Worm (Caenorhabditis elegans): ENCODE measurements around the gene mes-4.

mes-4 gene

DNA sequence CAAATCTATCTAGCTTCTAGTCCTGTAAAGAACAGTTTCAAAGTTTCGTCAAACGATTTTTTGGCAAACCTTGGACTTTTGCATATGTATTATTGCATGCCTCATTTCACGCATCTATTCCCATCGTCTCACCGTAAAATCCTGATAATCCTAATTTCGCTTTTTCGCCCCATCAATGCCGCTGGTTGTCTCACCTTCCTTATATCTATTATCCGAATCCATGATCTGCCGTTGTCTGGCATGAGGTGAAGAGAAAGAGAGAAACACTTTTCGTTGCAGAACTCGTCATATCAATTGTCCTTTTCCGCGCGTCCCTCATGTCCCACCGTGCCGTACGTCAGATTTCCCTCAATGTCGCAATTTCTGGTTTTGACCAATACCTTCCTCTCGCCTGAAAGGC, 22.8 kb downstream of the mes-4 start, which contains the start of gene cut-2:
cut-2 (plus strand) TSS at position 365 of the 400 bp plus-strand sequence.
- TF ChIP-seq nhr-237 (tag; optimal IDR thresholded peaks at IDR 0.05) = no peak
- TF ChIP-seq elt-1 (tag; optimal IDR thresholded peaks at IDR 0.05; ENCODE audit: borderline replicate concordance, insufficient read depth) = peak; percentile 71
- TF ChIP-seq blmp-1 (tag; optimal IDR thresholded peaks at IDR 0.05) = peak; percentile 41
- TF ChIP-seq mep-1 (tag; optimal IDR thresholded peaks at IDR 0.05) = no peak
- TF ChIP-seq lin-32 (GFP tag; optimal IDR thresholded peaks at IDR 0.05) = no peak
- no peak for TF ChIP-seq bed-3 (GFP tag; optimal IDR thresholded peaks at IDR 0.05)
- TF ChIP-seq M03D4.4 (tag; optimal IDR thresholded peaks at IDR 0.05) = no peak
- no peak for TF ChIP-seq drap-1 (GFP tag; optimal IDR thresholded peaks at IDR 0.05)
- no peak for TF ChIP-seq mab-5 (tag; optimal IDR thresholded peaks at IDR 0.05)

DNA sequence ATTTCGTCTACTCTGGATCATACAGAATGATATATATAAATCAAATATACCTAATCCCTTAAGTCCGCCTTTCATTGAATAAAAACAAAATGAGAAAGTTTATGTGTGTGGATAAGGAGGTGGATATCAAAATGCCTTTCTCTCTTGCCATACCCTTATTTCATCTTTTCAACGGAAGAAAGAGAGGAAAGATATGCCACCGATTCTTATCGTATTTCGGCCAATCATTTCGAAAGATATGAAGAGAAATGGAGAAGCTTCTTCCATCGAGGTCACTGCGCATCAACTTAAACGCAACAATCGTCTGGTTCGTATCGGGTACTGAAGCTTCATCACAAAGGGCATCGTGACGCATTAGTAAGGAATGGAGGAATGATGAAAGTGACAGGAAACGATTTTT, 24.0 kb downstream of the mes-4 start:
- TF ChIP-seq blmp-1 (tag; optimal IDR thresholded peaks at IDR 0.05) = peak; percentile 57
- peak; percentile 46 for TF ChIP-seq elt-3 (tag; optimal IDR thresholded peaks at IDR 0.05)
- TF ChIP-seq elt-1 (tag; optimal IDR thresholded peaks at IDR 0.05; ENCODE audit: borderline replicate concordance, insufficient read depth) = peak; percentile 82
- TF ChIP-seq lin-13 (tag; optimal IDR thresholded peaks at IDR 0.05) = no peak

DNA sequence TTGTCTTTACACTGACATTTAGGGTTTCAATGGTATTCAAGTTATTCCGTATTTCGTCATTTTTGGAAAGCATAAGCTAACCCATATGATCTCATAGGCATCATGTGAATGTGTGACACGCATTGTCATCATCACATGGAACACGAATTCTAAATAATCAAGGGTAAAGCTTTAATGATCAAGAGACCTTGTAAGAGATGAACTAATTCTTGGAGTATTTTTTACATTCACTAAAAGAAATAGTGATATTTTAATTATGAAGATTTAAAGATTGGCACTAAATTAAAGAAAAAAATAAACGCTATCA, 25.4 kb downstream of the mes-4 start:
- no peak for TF ChIP-seq nhr-76 (tag; optimal IDR thresholded peaks at IDR 0.05)
- no peak for TF ChIP-seq lin-13 (tag; optimal IDR thresholded peaks at IDR 0.05)
- TF ChIP-seq snpc-4 (tag; optimal IDR thresholded peaks at IDR 0.05) = no peak
- TF ChIP-seq nhr-28 (tag; optimal IDR thresholded peaks at IDR 0.05) = no peak
- no peak for TF ChIP-seq elt-3 (tag; optimal IDR thresholded peaks at IDR 0.05)
- no peak for TF ChIP-seq M03D4.4 (tag; optimal IDR thresholded peaks at IDR 0.05)
- no peak for TF ChIP-seq mep-1 (tag; optimal IDR thresholded peaks at IDR 0.05)
- no peak for TF ChIP-seq ces-1 (GFP tag; optimal IDR thresholded peaks at IDR 0.05)
- no peak for TF ChIP-seq unc-39 (tag; optimal IDR thresholded peaks at IDR 0.05)
- TF ChIP-seq lin-32 (GFP tag; optimal IDR thresholded peaks at IDR 0.05) = no peak
- TF ChIP-seq ceh-43 (GFP tag; optimal IDR thresholded peaks at IDR 0.05) = no peak
- TF ChIP-seq unc-120 (tag; optimal IDR thresholded peaks at IDR 0.05; ENCODE audit: poor library complexity, severe bottlenecking) = no peak
- TF ChIP-seq ceh-39 (tag; optimal IDR thresholded peaks at IDR 0.05) = no peak
- no peak for TF ChIP-seq ham-2 (GFP tag; optimal IDR thresholded peaks at IDR 0.05)
- TF ChIP-seq lsy-2 (tag; optimal IDR thresholded peaks at IDR 0.05) = no peak
- TF ChIP-seq mab-5 (tag; optimal IDR thresholded peaks at IDR 0.05) = no peak
- no peak for TF ChIP-seq drap-1 (GFP tag; optimal IDR thresholded peaks at IDR 0.05)
- no peak for TF ChIP-seq sem-2 (GFP tag; optimal IDR thresholded peaks at IDR 0.05)
- no peak for TF ChIP-seq ztf-11 (tag; optimal IDR thresholded peaks at IDR 0.05)

DNA sequence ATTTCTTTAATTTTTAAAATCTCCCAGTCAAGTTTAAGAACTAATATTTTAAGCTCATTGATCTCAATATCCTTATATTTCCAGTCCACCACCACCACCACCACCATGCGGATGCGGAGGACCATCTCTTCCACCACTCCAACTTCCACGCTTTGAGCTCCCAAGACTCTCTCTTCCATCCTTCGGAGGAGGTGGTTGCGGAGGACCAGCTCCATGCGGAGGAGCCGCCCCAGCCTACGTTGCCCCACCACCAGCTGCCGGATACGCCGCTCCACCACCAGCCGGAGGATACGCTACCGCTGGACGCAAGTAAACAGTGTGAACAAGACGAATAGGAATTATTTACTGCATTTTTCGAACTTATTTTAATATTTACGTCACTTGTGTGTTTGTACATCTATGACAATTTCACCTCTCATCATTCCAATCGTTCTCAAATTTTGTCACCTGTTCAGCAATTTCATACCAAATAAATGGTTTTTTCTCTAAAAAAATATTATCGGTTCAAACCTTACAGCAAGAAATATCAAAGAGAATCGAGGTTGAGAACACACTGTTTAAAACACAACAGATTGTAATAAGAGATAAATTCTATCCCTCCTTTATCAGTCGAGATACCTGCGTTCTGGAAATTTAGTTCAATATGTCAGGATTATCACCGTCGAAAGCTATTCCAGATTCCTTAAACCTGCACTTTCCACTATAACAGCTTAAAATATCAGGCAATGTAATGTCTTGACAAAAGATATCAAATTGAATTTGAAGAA, 25.9 kb downstream of the mes-4 start:
- TF ChIP-seq unc-120 (tag; optimal IDR thresholded peaks at IDR 0.05; ENCODE audit: poor library complexity, severe bottlenecking) (no peak), elt-1 (tag; optimal IDR thresholded peaks at IDR 0.05; ENCODE audit: borderline replicate concordance, insufficient read depth) (no peak), sem-2 (GFP tag; optimal IDR thresholded peaks at IDR 0.05) (no peak)

DNA sequence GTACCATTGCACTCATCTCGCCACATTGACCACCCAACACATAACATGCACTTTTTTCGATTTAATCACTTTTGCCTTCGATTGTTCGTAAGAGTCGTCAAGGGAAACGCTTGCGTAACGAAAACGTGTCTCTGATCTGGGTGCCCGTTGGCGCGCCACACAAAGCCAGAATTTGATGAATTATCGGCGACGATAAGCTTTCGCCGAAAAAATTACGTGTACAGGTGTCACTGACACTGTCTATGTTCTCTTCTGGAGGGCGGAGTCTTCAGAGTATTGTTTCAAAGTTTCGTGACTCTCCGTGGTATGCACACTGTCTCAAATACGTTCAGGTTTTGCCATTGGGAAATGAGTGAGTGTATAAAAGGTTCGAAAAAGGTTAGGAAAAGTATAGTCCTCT, 26.7 kb downstream of the mes-4 start, which contains the start of gene F53F1.4:
F53F1.4 (plus strand) TSS at position 390 of the 400 bp plus-strand sequence.
- no peak for TF ChIP-seq mep-1 (tag; optimal IDR thresholded peaks at IDR 0.05)
- no peak for TF ChIP-seq zip-8 (tag; optimal IDR thresholded peaks at IDR 0.05)
- TF ChIP-seq ces-1 (GFP tag; optimal IDR thresholded peaks at IDR 0.05) = no peak
- TF ChIP-seq lsy-2 (tag; optimal IDR thresholded peaks at IDR 0.05) = no peak
- no peak for TF ChIP-seq M03D4.4 (tag; optimal IDR thresholded peaks at IDR 0.05)
- no peak for TF ChIP-seq snpc-4 (tag; optimal IDR thresholded peaks at IDR 0.05)
- no peak for TF ChIP-seq nhr-2 (tag; optimal IDR thresholded peaks at IDR 0.05)
- no peak for TF ChIP-seq sptf-1 (tag; optimal IDR thresholded peaks at IDR 0.05)
- TF ChIP-seq lin-13 (tag; optimal IDR thresholded peaks at IDR 0.05) = no peak
- TF ChIP-seq bed-3 (GFP tag; optimal IDR thresholded peaks at IDR 0.05) = no peak
- no peak for TF ChIP-seq unc-39 (tag; optimal IDR thresholded peaks at IDR 0.05)
- TF ChIP-seq unc-120 (tag; optimal IDR thresholded peaks at IDR 0.05; ENCODE audit: poor library complexity, severe bottlenecking) = no peak
- TF ChIP-seq nhr-12 (tag; optimal IDR thresholded peaks at IDR 0.05) = no peak
- TF ChIP-seq tbx-8 (GFP tag; optimal IDR thresholded peaks at IDR 0.05) = no peak

DNA sequence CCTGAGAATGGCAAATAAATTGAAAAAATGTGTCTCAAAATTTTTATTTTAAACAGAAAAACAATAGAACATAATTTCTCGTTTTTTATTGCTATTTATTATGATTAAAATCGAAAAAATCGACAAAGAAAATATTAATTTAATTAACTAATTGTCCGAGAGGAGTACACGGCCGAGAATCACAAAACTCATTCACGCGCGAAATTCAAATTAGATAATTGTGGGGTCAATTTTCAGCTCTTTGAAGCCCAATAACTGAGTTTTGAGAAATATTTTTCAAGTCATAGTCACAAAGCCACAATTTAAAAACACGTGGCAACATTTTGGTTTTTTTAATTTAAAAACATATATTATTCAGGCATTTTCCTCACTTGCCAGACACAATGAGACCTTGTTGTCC, 28.3 kb downstream of the mes-4 start:
- TF ChIP-seq mab-5 (tag; optimal IDR thresholded peaks at IDR 0.05) = no peak
- TF ChIP-seq ces-1 (GFP tag; optimal IDR thresholded peaks at IDR 0.05) = peak; percentile 68
- TF ChIP-seq snpc-4 (tag; optimal IDR thresholded peaks at IDR 0.05) = no peak
- no peak for TF ChIP-seq lsy-2 (tag; optimal IDR thresholded peaks at IDR 0.05)
- no peak for TF ChIP-seq ceh-83 (GFP tag; optimal IDR thresholded peaks at IDR 0.05)
- no peak for TF ChIP-seq M03D4.4 (tag; optimal IDR thresholded peaks at IDR 0.05)
- TF ChIP-seq nhr-2 (tag; optimal IDR thresholded peaks at IDR 0.05) = no peak

Data from whole organism, mixed stage, embryonic.